Worm (Caenorhabditis elegans) whole organism, L1 larva: ENCODE measurements around the gene zig-11.

ENCODE experiments used
- ceh-82 ChIP-seq, 3 experiments: fragments of 150-350 bp in 1 of 3; sonication (generic microtip) in 2 of 3; optimal IDR thresholded peaks; 2 replicates each; lab custom pipeline; 2014 to 2017; ENCODE audit warnings: missing biosample characterization in 3 of 3, missing genetic modification characterization in 3 of 3
- jun-1 ChIP-seq: fragments of 150-350 bp; optimal IDR thresholded peaks from 2 replicates; lab custom pipeline; 2014; ENCODE audit warnings: missing biosample characterization, missing genetic modification reagents, missing genetic modification characterization
- lin-13 ChIP-seq: fragments of 150-350 bp; optimal IDR thresholded peaks from 2 replicates; lab custom pipeline; 2014; ENCODE audit warnings: missing biosample characterization, missing genetic modification reagents, missing genetic modification characterization
- sox-4 ChIP-seq: sonication (generic microtip); optimal IDR thresholded peaks from 2 replicates; lab custom pipeline; 2016; ENCODE audit warnings: missing genetic modification characterization, missing compliant biosample characterization

- TF ChIP-seq lin-13 (GFP tag; lab: Kevin White, UChicago) (no peak), ceh-82 (tag; optimal IDR thresholded peaks at IDR 0.05; lab: Kevin White, UChicago) (no peak), sox-4 (no peak), jun-1 (tag; lab: Kevin White, UChicago) (no peak)
These were observed 5.7 kb downstream of the zig-11 start for ce11 chrV:1886997-1887396.
